Worm (Caenorhabditis elegans) whole organism, L1 larva: ENCODE results near the gene cnd-1.
A peak's percentile ranks its signal among the peaks of the same experiment; 100 is the strongest.

Source experiments
- alr-1 ChIP-seq: fragments of 200-800 bp; sonication (Bioruptor generic); optimal IDR thresholded peaks from 2 replicates; lab custom pipeline; 2018; ENCODE audit warnings: borderline replicate concordance, mild to moderate bottlenecking, missing genetic modification characterization, missing compliant biosample characterization
- aly-2 ChIP-seq: fragments of 150-350 bp; optimal IDR thresholded peaks from 2 replicates; lab custom pipeline; 2014; ENCODE audit warnings: missing biosample characterization, missing genetic modification characterization
- ama-1 ChIP-seq: fragments of 150-350 bp; optimal IDR thresholded peaks from 2 replicates; lab custom pipeline; 2014
- blmp-1 ChIP-seq: fragments of 150-350 bp; optimal IDR thresholded peaks from 2 replicates; lab custom pipeline; 2014; ENCODE audit warnings: missing biosample characterization, missing genetic modification characterization
- ceh-63 ChIP-seq: fragments of 200-800 bp; sonication (Bioruptor generic); optimal IDR thresholded peaks from 2 replicates; lab custom pipeline; 2018; ENCODE audit warnings: mild to moderate bottlenecking, missing genetic modification characterization, missing compliant biosample characterization
- ceh-90 ChIP-seq: sonication (generic microtip); optimal IDR thresholded peaks from 2 replicates; lab custom pipeline; 2016; ENCODE audit warnings: missing genetic modification characterization, missing compliant biosample characterization
- dpl-1 ChIP-seq, 3 experiments: fragments of 150-350 bp in 2 of 3; sonication (generic microtip) in 1 of 3; optimal IDR thresholded peaks; 2 replicates each; lab custom pipeline; 2014 to 2017; ENCODE audit warnings: missing biosample characterization in 3 of 3, missing genetic modification characterization in 3 of 3, missing genetic modification reagents in 3 of 3
- dsc-1 ChIP-seq: sonication (generic microtip); optimal IDR thresholded peaks from 2 replicates; lab custom pipeline; 2016; ENCODE audit warnings: mild to moderate bottlenecking, missing genetic modification characterization, missing compliant biosample characterization
- efl-1 ChIP-seq, 4 experiments: fragments of 150-350 bp; optimal IDR thresholded peaks in 3 of 4; peaks in 1 of 4; 1 replicate in 1 of 4; 2 replicates in 3 of 4; lab custom pipeline; 2014; ENCODE audit warnings: missing biosample characterization in 2 of 4, missing genetic modification characterization in 2 of 4, missing genetic modification reagents in 2 of 4
- egl-13 ChIP-seq: sonication (generic microtip); optimal IDR thresholded peaks from 2 replicates; lab custom pipeline; 2016; ENCODE audit warnings: missing genotype, missing genetic modification reagents, missing genetic modification characterization, missing compliant biosample characterization
- egl-27 ChIP-seq, 2 experiments: fragments of 150-350 bp in 1 of 2; sonication (generic microtip); optimal IDR thresholded peaks; 3 replicates each; lab custom pipeline; 2017 to 2018; ENCODE audit warnings: missing biosample characterization in 2 of 2, missing genetic modification characterization in 2 of 2, missing genetic modification reagents in 2 of 2
- elt-3 ChIP-seq, 6 experiments: fragments of 150-350 bp in 1 of 6; sonication (generic microtip); optimal IDR thresholded peaks; 2 replicates each; lab custom pipeline; 2017 to 2018; ENCODE audit warnings: missing biosample characterization in 6 of 6, missing genetic modification characterization in 6 of 6, inconsistent platforms in 1 of 6
- fkh-10 ChIP-seq: sonication (generic microtip); optimal IDR thresholded peaks from 2 replicates; lab custom pipeline; 2017; ENCODE audit warnings: missing biosample characterization, missing genetic modification reagents, missing genetic modification characterization
- grh-1 ChIP-seq: fragments of 200-800 bp; sonication (Bioruptor generic); IDR thresholded peaks from 2 replicates; pipeline ENCODE4 v1.3.6; 2022; ENCODE audit warnings: missing genetic modification reagents, missing genetic modification characterization, missing compliant biosample characterization
- hlh-4 ChIP-seq: sonication (generic microtip); optimal IDR thresholded peaks from 2 replicates; lab custom pipeline; 2016; ENCODE audit warnings: mild to moderate bottlenecking, missing genetic modification characterization, missing compliant biosample characterization
- isw-1 ChIP-seq: fragments of 200-800 bp; sonication (Bioruptor generic); IDR thresholded peaks from 2 replicates; pipeline ENCODE4 v1.3.6; 2022; ENCODE audit warnings: missing genetic modification characterization, missing compliant biosample characterization
- lin-35 ChIP-seq, 2 experiments: fragments of 150-350 bp; optimal IDR thresholded peaks; 2 replicates each; lab custom pipeline; 2014; ENCODE audit warnings: missing biosample characterization in 2 of 2, missing genetic modification characterization in 2 of 2, missing genetic modification reagents in 2 of 2
- lir-3 ChIP-seq: sonication (generic microtip); optimal IDR thresholded peaks from 2 replicates; lab custom pipeline; 2016; ENCODE audit warnings: mild to moderate bottlenecking, missing genetic modification characterization, moderate library complexity, missing compliant biosample characterization; ENCODE audit not compliant: poor library complexity
- mep-1 ChIP-seq: fragments of 150-350 bp; optimal IDR thresholded peaks from 2 replicates; lab custom pipeline; 2014; ENCODE audit warnings: missing biosample characterization, missing genetic modification characterization
- nhr-12 ChIP-seq: sonication (generic microtip); optimal IDR thresholded peaks from 2 replicates; lab custom pipeline; 2017; ENCODE audit warnings: missing biosample characterization, missing genetic modification characterization
- nhr-19 ChIP-seq: fragments of 200-800 bp; sonication (Bioruptor generic); conservative IDR thresholded peaks from 2 replicates; pipeline ENCODE4 v1.3.6; 2022; ENCODE audit warnings: missing genetic modification characterization, missing compliant biosample characterization
- nhr-20 ChIP-seq: sonication (generic microtip); optimal IDR thresholded peaks from 2 replicates; lab custom pipeline; 2016; ENCODE audit warnings: mild to moderate bottlenecking, missing genetic modification characterization, missing compliant biosample characterization
- nhr-28 ChIP-seq: fragments of 150-350 bp; optimal IDR thresholded peaks from 2 replicates; lab custom pipeline; 2014; ENCODE audit warnings: missing biosample characterization, missing genetic modification characterization
- nhr-71 ChIP-seq: sonication (generic microtip); optimal IDR thresholded peaks from 2 replicates; lab custom pipeline; 2016; ENCODE audit warnings: mild to moderate bottlenecking, missing genetic modification characterization, moderate library complexity, missing compliant biosample characterization
- nhr-84 ChIP-seq: sonication (generic microtip); optimal IDR thresholded peaks from 2 replicates; lab custom pipeline; 2017; ENCODE audit warnings: missing biosample characterization, missing genetic modification characterization
- nhr-85 ChIP-seq: sonication (generic microtip); peaks from one replicate; lab custom pipeline; 2016; ENCODE audit warnings: missing genetic modification characterization, inconsistent platforms, missing compliant biosample characterization
- nhr-90 ChIP-seq: sonication (generic microtip); optimal IDR thresholded peaks from 2 replicates; lab custom pipeline; 2016; ENCODE audit warnings: mild to moderate bottlenecking, missing genetic modification characterization, missing compliant biosample characterization; ENCODE audit not compliant: poor library complexity
- pqm-1 ChIP-seq: sonication (generic microtip); optimal IDR thresholded peaks from 3 replicates; lab custom pipeline; 2017; ENCODE audit warnings: missing biosample characterization, missing genetic modification characterization
- skn-1 ChIP-seq: fragments of 150-350 bp; optimal IDR thresholded peaks from 2 replicates; lab custom pipeline; 2014; ENCODE audit warnings: missing biosample characterization, missing genetic modification characterization
- snu-23 ChIP-seq: sonication (generic microtip); optimal IDR thresholded peaks from 2 replicates; lab custom pipeline; 2016; ENCODE audit warnings: missing genetic modification characterization, missing compliant biosample characterization
- sox-4 ChIP-seq: sonication (generic microtip); optimal IDR thresholded peaks from 2 replicates; lab custom pipeline; 2016; ENCODE audit warnings: missing genetic modification characterization, missing compliant biosample characterization
- swsn-7 ChIP-seq: sonication (generic microtip); optimal IDR thresholded peaks from 2 replicates; lab custom pipeline; 2016; ENCODE audit warnings: missing genetic modification characterization, missing compliant biosample characterization
- unc-130 ChIP-seq: fragments of 150-350 bp; optimal IDR thresholded peaks from 2 replicates; lab custom pipeline; 2017; ENCODE audit warnings: missing biosample characterization, missing genetic modification characterization, inconsistent platforms
- unc-62 ChIP-seq: fragments of 150-350 bp; optimal IDR thresholded peaks from 2 replicates; lab custom pipeline; 2014; ENCODE audit warnings: missing biosample characterization, missing genetic modification reagents, missing genetic modification characterization
- unc-86 ChIP-seq: sonication (generic microtip); optimal IDR thresholded peaks from 2 replicates; lab custom pipeline; 2016; ENCODE audit warnings: missing genetic modification characterization, missing compliant biosample characterization
- unc-98 ChIP-seq: fragments of 200-800 bp; sonication (Bioruptor generic); IDR thresholded peaks from 2 replicates; pipeline ENCODE4 v1.3.6; 2022; ENCODE audit warnings: missing genetic modification characterization, missing compliant biosample characterization
- xbp-1 ChIP-seq: sonication (generic microtip); optimal IDR thresholded peaks from 2 replicates; lab custom pipeline; 2016; ENCODE audit warnings: missing genetic modification characterization, missing compliant biosample characterization

Gene cnd-1

DNA sequence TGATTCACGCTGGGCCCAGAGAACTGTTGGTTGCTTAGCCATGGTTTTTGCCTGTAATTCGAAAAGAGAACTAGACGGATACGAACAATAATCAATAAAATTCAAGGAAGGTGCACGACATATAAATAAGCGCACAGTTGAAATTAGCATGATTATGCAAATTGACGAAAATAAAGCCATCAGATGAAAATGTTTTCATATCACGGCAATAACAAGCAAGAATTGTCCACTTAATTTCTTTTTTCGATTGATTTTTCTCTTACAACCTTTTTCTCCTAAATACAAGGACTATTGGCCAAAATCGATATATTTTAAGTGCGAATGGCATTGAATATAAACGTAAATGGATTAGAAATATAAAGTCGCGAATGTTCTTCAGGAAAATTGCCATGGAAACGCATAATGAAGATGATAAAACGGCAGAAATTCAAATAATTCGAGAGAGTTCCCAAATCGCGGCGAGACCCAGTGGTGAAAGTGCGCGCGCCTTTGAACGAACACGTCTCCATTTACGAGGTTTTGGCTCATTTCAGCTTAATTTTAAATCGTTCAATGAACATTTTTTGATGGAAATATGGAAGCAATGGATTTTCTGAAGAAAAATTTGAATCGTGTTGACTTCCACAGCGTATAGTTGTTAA lies 30.4 kb upstream of the cnd-1 start, which contains the start of the genes daf-41 and toc-1 (continued):
- TF ChIP-seq nhr-84 (no peak), unc-62 (GFP tag; lab: Kevin White, UChicago) (no peak), nhr-28 (tag; lab: Kevin White, UChicago) (no peak), nhr-19 (GFP tag; lab: Robert Waterston, UW) (peak; percentile 18; the same call in 1 of the 2 replicates), grh-1 (GFP tag; lab: Robert Waterston, UW) (no peak), egl-13 (tag; lab: Kevin White, UChicago) (no peak)
- TF ChIP-seq, all 84 proteins: peak for 31

DNA sequence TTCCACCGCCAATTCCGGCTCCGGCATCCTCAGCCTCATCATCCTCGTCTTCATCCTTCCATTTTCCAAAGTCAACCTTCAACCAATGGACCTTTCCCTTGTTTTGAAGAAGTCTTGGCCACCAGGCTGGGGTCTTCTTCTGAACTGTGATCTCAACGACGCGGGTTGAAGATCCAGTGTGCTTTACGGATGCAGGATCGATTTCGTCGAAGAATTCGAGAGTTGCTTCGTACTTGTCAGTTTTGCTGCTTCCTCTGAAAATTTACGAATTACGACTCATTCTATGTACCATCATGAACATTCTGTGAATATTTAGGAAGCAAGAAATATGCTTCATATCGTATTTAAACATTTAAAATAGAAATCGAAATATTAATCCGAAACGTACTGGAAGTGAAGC lies 29.8 kb upstream of the cnd-1 start:
- TF ChIP-seq xbp-1 (tag; lab: Kevin White, UChicago) = no peak
- no peak for TF ChIP-seq egl-27 (tag; optimal IDR thresholded peaks at IDR 0.05; lab: Kevin White, UChicago)
- TF ChIP-seq nhr-90 (tag; lab: Kevin White, UChicago) = no peak
- no peak for TF ChIP-seq blmp-1 (tag; lab: Kevin White, UChicago)
- peak; percentile 30 for TF ChIP-seq nhr-85 (tag; lab: Kevin White, UChicago)
- no peak for TF ChIP-seq fkh-10 (GFP tag; lab: Kevin White, UChicago)
- TF ChIP-seq elt-3 (tag; optimal IDR thresholded peaks at IDR 0.05; lab: Kevin White, UChicago) = no peak
- TF ChIP-seq efl-1 (optimal IDR thresholded peaks at IDR 0.05; lab: Kevin White, UChicago) = no peak
- peak in 1 of 2 experiments; percentile 37 for TF ChIP-seq efl-1 (GFP tag; optimal IDR thresholded peaks at IDR 0.05 in 1 of 2; lab: Kevin White, UChicago)
- TF ChIP-seq sox-4 = no peak
- no peak for TF ChIP-seq aly-2 (tag; lab: Kevin White, UChicago)

DNA sequence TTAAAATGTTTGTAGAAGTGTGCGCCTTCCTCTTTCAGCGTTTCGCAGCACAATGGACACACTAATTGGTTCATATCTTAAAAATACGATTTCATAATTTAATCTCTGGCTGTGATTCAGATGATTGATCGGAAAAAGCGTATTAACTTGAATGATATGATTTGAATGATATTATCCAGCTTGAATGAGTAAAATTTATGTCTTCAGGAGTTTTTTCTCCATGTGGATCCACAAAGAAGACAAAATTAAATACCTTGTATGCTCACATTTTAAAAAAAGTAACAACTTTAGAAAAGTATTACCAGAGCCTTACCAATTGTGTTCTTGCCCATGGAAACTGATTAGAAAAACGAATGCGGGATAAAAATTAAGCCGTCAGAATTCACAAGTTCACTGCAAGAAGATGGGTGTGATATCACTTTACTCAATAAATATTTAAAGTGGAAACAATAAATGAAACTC lies 29.0 kb upstream of the cnd-1 start, which contains the start of gene ztf-8:
ztf-8 (minus strand) TSS at position 76 of the 462 bp plus-strand sequence.
- TF ChIP-seq lir-3 (tag; lab: Kevin White, UChicago) (no peak), nhr-19 (GFP tag; lab: Robert Waterston, UW) (0 out of 2 replicates have a peak, but pooled peaks have one; percentile 12), nhr-20 (tag; lab: Kevin White, UChicago) (peak; percentile 7), mep-1 (tag; lab: Kevin White, UChicago) (peak; percentile 40), nhr-90 (tag; lab: Kevin White, UChicago) (peak; percentile 5), nhr-71 (tag; lab: Kevin White, UChicago) (peak; percentile 57), aly-2 (tag; lab: Kevin White, UChicago) (peak; percentile 51), ama-1 (lab: Kevin White, UChicago) (peak; percentile 87), dsc-1 (peak; percentile 23), egl-13 (tag; lab: Kevin White, UChicago) (no peak), snu-23 (GFP tag; lab: Kevin White, UChicago) (peak; percentile 24), dpl-1 (GFP tag; optimal IDR thresholded peaks at IDR 0.05; lab: Kevin White, UChicago) (peak in 1 of 3 experiments; percentile 6), hlh-4 (no peak), fkh-10 (GFP tag; lab: Kevin White, UChicago) (no peak), unc-98 (GFP tag; lab: Robert Waterston, UW) (no peak), swsn-7 (tag; lab: Kevin White, UChicago) (peak; percentile 20)

DNA sequence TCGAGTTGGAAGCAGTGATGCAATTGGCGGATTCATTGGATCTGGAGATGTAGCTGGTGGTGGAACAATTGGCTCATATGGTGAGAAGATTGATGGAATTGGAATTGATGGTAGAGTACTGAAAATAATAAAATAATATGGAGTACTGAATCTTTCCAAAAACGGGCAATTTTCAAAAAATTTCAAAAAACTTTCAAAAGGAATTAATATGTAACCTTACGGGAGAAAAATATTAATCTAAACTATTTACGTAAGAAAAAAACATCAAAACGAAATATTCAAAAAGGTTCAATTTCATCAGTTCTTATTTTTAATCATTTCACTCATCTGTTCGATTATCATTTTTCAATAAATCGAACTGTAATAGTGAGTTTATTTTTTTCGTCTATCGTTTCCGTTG lies 25.4 kb upstream of the cnd-1 start, which contains the start of gene ZC395.4:
ZC395.4 (plus strand) TSS at position 301 of the 400 bp plus-strand sequence.
- no peak for TF ChIP-seq alr-1 (tag; lab: Kevin White, UChicago)
- TF ChIP-seq unc-86 (tag; lab: Kevin White, UChicago) = no peak
- TF ChIP-seq nhr-12 = no peak
- no peak for TF ChIP-seq ceh-90
- TF ChIP-seq dsc-1 = no peak
- TF ChIP-seq nhr-71 (tag; lab: Kevin White, UChicago) = no peak
- TF ChIP-seq pqm-1 (tag; lab: Kevin White, UChicago) = no peak
- no peak for TF ChIP-seq skn-1
- no peak for TF ChIP-seq elt-3 (tag; optimal IDR thresholded peaks at IDR 0.05; lab: Kevin White, UChicago)
- TF ChIP-seq hlh-4 = no peak
- TF ChIP-seq isw-1 (GFP tag; lab: Robert Waterston, UW) = no peak
- TF ChIP-seq nhr-84 = no peak
- no peak for TF ChIP-seq ceh-63 (GFP tag; lab: Kevin White, UChicago)
- TF ChIP-seq lin-35 (GFP tag; optimal IDR thresholded peaks at IDR 0.05; lab: Kevin White, UChicago) = no peak
- TF ChIP-seq unc-130 = no peak
- TF ChIP-seq, all 84 proteins: peak for 0
